Worm (Caenorhabditis elegans): ENCODE data around the gene fbxb-96.

ce11 chrII:1864278-1864677 is 14.1 kb upstream of the fbxb-96 start, which contains the start of gene C16C4.17:
- no peak for TF ChIP-seq lsy-2 (tag; optimal IDR thresholded peaks at IDR 0.05)
- no peak for TF ChIP-seq lin-13 (tag; optimal IDR thresholded peaks at IDR 0.05)
- no peak for TF ChIP-seq blmp-1 (tag; optimal IDR thresholded peaks at IDR 0.05)
- no peak for TF ChIP-seq nhr-76 (tag; optimal IDR thresholded peaks at IDR 0.05)
- no peak for TF ChIP-seq pha-4 (tag; optimal IDR thresholded peaks at IDR 0.05)
- TF ChIP-seq nhr-237 (tag; optimal IDR thresholded peaks at IDR 0.05), result no peak
- TF ChIP-seq nhr-12 (tag; optimal IDR thresholded peaks at IDR 0.05), result no peak
